Fruit fly (Drosophila melanogaster) whole organism, embryonic: ENCODE results near the gene CG44837.
A peak's percentile ranks its signal among the peaks of the same experiment; 100 is the strongest.

Source experiments
- B-H1 ChIP-seq: fragments of 200-800 bp; sonication (Bioruptor generic); IDR thresholded peaks from 3 replicates; pipeline ENCODE4 v1.3.6; 2022; ENCODE audit warnings: missing biosample characterization, missing genetic modification characterization
- CG10209 ChIP-seq: fragments of 200-800 bp; sonication (Bioruptor generic); optimal IDR thresholded peaks from 3 replicates; lab custom pipeline; 2017; ENCODE audit warnings: missing biosample characterization, mild to moderate bottlenecking, missing genetic modification characterization, missing genetic modification reagents
- CG10321 ChIP-seq: fragments of 200-800 bp; sonication (Bioruptor generic); IDR thresholded peaks from 2 replicates; pipeline ENCODE4 v1.3.6; 2022; ENCODE audit warnings: missing biosample characterization, missing genetic modification characterization
- CG10462 ChIP-seq: fragments of 200-800 bp; sonication (Bioruptor generic); optimal IDR thresholded peaks from 2 replicates; lab custom pipeline; 2016; ENCODE audit warnings: missing biosample characterization, missing genetic modification characterization
- CG10543 ChIP-seq: fragments of 200-800 bp; sonication (Bioruptor generic); optimal IDR thresholded peaks from 3 replicates; lab custom pipeline; 2017; ENCODE audit warnings: missing biosample characterization, mild to moderate bottlenecking, missing genetic modification characterization, moderate library complexity
- CG10654 ChIP-seq: fragments of 200-800 bp; sonication (Bioruptor generic); optimal IDR thresholded peaks from 2 replicates; lab custom pipeline; 2016; ENCODE audit warnings: missing biosample characterization, missing genetic modification characterization
- CG12071 ChIP-seq: fragments of 200-800 bp; sonication (Bioruptor generic); optimal IDR thresholded peaks from 3 replicates; lab custom pipeline; 2018; ENCODE audit warnings: missing biosample characterization, mild to moderate bottlenecking, missing genetic modification characterization
- CG15073 ChIP-seq: fragments of 200-800 bp; sonication (Bioruptor generic); optimal IDR thresholded peaks from 2 replicates; lab custom pipeline; 2016; ENCODE audit warnings: missing biosample characterization, missing genetic modification characterization
- CG15479 ChIP-seq: fragments of 200-800 bp; sonication (Bioruptor generic); optimal IDR thresholded peaks from 3 replicates; lab custom pipeline; 2019; ENCODE audit warnings: missing biosample characterization, mild to moderate bottlenecking, missing genetic modification characterization, moderate library complexity
- CG15514 ChIP-seq: fragments of 200-800 bp; sonication (Bioruptor generic); optimal IDR thresholded peaks from 3 replicates; lab custom pipeline; 2017; ENCODE audit warnings: missing biosample characterization, missing genetic modification characterization, mild to moderate bottlenecking, moderate library complexity, missing genetic modification reagents
- CG1602 ChIP-seq: fragments of 200-800 bp; sonication (Bioruptor generic); optimal IDR thresholded peaks from 3 replicates; lab custom pipeline; 2016; ENCODE audit warnings: missing biosample characterization, missing genetic modification characterization
- CG16779 ChIP-seq: fragments of 200-800 bp; sonication (Bioruptor generic); IDR thresholded peaks from 2 replicates; pipeline ENCODE4 v1.3.6; 2022; ENCODE audit warnings: missing biosample characterization, missing genetic modification characterization
- CG17359 ChIP-seq: fragments of 200-800 bp; sonication (Bioruptor generic); optimal IDR thresholded peaks from 3 replicates; lab custom pipeline; 2018; ENCODE audit warnings: missing biosample characterization, mild to moderate bottlenecking, missing genetic modification characterization, moderate library complexity
- CG17361 ChIP-seq: fragments of 200-800 bp; sonication (Bioruptor generic); IDR thresholded peaks from 3 replicates; pipeline ENCODE4 v1.3.6; 2022; ENCODE audit warnings: missing biosample characterization, missing genetic modification characterization
- CG2875 ChIP-seq: fragments of 200-800 bp; sonication (Bioruptor generic); optimal IDR thresholded peaks from 2 replicates; lab custom pipeline; 2017; ENCODE audit warnings: missing biosample characterization, mild to moderate bottlenecking, missing genetic modification characterization, missing genetic modification reagents
- CG31441 ChIP-seq: fragments of 200-800 bp; sonication (Bioruptor generic); IDR thresholded peaks from 2 replicates; pipeline ENCODE4 v1.3.6; 2022; ENCODE audit warnings: missing biosample characterization, missing genetic modification characterization
- CG34224 ChIP-seq: fragments of 200-800 bp; sonication (Bioruptor generic); IDR thresholded peaks from 3 replicates; pipeline ENCODE4 v1.3.6; 2022; ENCODE audit warnings: missing biosample characterization, missing genetic modification characterization; ENCODE audit not compliant: partially characterized antibody
- CG8290 ChIP-seq, 3 experiments: fragments of 200-800 bp; sonication (Bioruptor generic); optimal IDR thresholded peaks; 2 replicates each; lab custom pipeline; 2016 to 2019; ENCODE audit warnings: missing biosample characterization in 3 of 3, missing genetic modification characterization in 3 of 3, mild to moderate bottlenecking in 2 of 3, moderate library complexity in 1 of 3
- CG9437 ChIP-seq: fragments of 200-800 bp; sonication (Bioruptor generic); optimal IDR thresholded peaks from 2 replicates; lab custom pipeline; 2018; ENCODE audit warnings: missing biosample characterization, mild to moderate bottlenecking, missing genetic modification characterization
- Doc3 ChIP-seq: fragments of 200-800 bp; sonication (Bioruptor generic); IDR thresholded peaks from 3 replicates; pipeline ENCODE4 v1.3.6; 2022; ENCODE audit warnings: missing biosample characterization, missing genetic modification characterization; ENCODE audit not compliant: partially characterized antibody
- Dp ChIP-seq: fragments of 200-800 bp; sonication (Bioruptor generic); optimal IDR thresholded peaks from 2 replicates; lab custom pipeline; 2018; ENCODE audit warnings: missing biosample characterization, mild to moderate bottlenecking, missing genetic modification characterization, moderate library complexity
- Fer3 ChIP-seq: fragments of 200-800 bp; sonication (Bioruptor generic); optimal IDR thresholded peaks from 2 replicates; lab custom pipeline; 2018; ENCODE audit warnings: missing biosample characterization, mild to moderate bottlenecking, missing genetic modification characterization, moderate library complexity
- GATAe ChIP-seq: fragments of 200-800 bp; sonication (Bioruptor generic); conservative IDR thresholded peaks from 2 replicates; pipeline ENCODE4 v1.3.6; 2022; ENCODE audit warnings: missing biosample characterization, missing genetic modification characterization
- HmgD ChIP-seq: fragments of 200-800 bp; sonication (Bioruptor generic); optimal IDR thresholded peaks from 3 replicates; lab custom pipeline; 2016; ENCODE audit warnings: missing biosample characterization, missing genetic modification characterization
- NC2β ChIP-seq: fragments of 200-800 bp; sonication (Bioruptor generic); optimal IDR thresholded peaks from 2 replicates; lab custom pipeline; 2016; ENCODE audit warnings: missing biosample characterization, missing genetic modification characterization
- NK7.1 ChIP-seq: fragments of 200-800 bp; sonication (Bioruptor generic); optimal IDR thresholded peaks from 3 replicates; lab custom pipeline; 2016; ENCODE audit warnings: missing biosample characterization, missing genetic modification characterization
- Opbp ChIP-seq: fragments of 200-800 bp; sonication (Bioruptor generic); IDR thresholded peaks from 3 replicates; pipeline ENCODE4 v1.3.6; 2022; ENCODE audit warnings: missing biosample characterization, missing genetic modification characterization; ENCODE audit not compliant: partially characterized antibody
- PHDP ChIP-seq: fragments of 200-800 bp; sonication (Bioruptor generic); optimal IDR thresholded peaks from 3 replicates; lab custom pipeline; 2018; ENCODE audit warnings: missing biosample characterization, mild to moderate bottlenecking, missing genetic modification characterization, moderate library complexity
- Sin3A ChIP-seq: fragments of >200 bp; optimal IDR thresholded peaks from 2 replicates; lab custom pipeline; 2018
- Usf ChIP-seq: fragments of 200-800 bp; sonication (Bioruptor generic); optimal IDR thresholded peaks from 2 replicates; lab custom pipeline; 2017; ENCODE audit warnings: missing genotype, missing biosample characterization, missing genetic modification characterization
- ash1 ChIP-seq: fragments of 200-800 bp; sonication (Bioruptor generic); optimal IDR thresholded peaks from 2 replicates; lab custom pipeline; 2018; ENCODE audit warnings: missing biosample characterization, mild to moderate bottlenecking, missing genetic modification characterization
- ato ChIP-seq: fragments of 200-800 bp; sonication (Bioruptor generic); IDR thresholded peaks from 2 replicates; pipeline ENCODE4 v1.3.6; 2022; ENCODE audit warnings: missing biosample characterization, missing genetic modification characterization; ENCODE audit not compliant: partially characterized antibody
- br ChIP-seq: fragments of >200 bp; optimal IDR thresholded peaks from 2 replicates; lab custom pipeline; 2017
- danr ChIP-seq: fragments of 200-800 bp; sonication (Bioruptor generic); IDR thresholded peaks from 2 replicates; pipeline ENCODE4 v1.3.6; 2022; ENCODE audit warnings: missing biosample characterization, missing genetic modification characterization
- dimm ChIP-seq: fragments of 200-800 bp; sonication (Bioruptor generic); IDR thresholded peaks from 2 replicates; pipeline ENCODE4 v1.3.6; 2022; ENCODE audit warnings: missing biosample characterization, missing genetic modification characterization
- eve ChIP-seq, 2 experiments: fragments of >200 bp; optimal IDR thresholded peaks; 2 replicates each; lab custom pipeline; 2017; ENCODE audit warnings: missing biosample characterization in 2 of 2, missing genetic modification characterization in 2 of 2
- gsb-n ChIP-seq: fragments of 200-800 bp; sonication (Bioruptor generic); optimal IDR thresholded peaks from 3 replicates; lab custom pipeline; 2018; ENCODE audit warnings: missing biosample characterization, mild to moderate bottlenecking, missing genetic modification characterization
- hbn ChIP-seq: fragments of 200-800 bp; sonication (Bioruptor generic); IDR thresholded peaks from 2 replicates; pipeline ENCODE4 v1.3.6; 2022; ENCODE audit warnings: missing biosample characterization, missing genetic modification characterization; ENCODE audit not compliant: partially characterized antibody
- jing ChIP-seq: fragments of 200-800 bp; sonication (Bioruptor generic); optimal IDR thresholded peaks from 2 replicates; lab custom pipeline; 2018; ENCODE audit warnings: missing biosample characterization, mild to moderate bottlenecking, missing genetic modification characterization
- kah ChIP-seq: fragments of 200-800 bp; sonication (Bioruptor generic); optimal IDR thresholded peaks from 2 replicates; lab custom pipeline; 2018; ENCODE audit warnings: missing biosample characterization, mild to moderate bottlenecking, missing genetic modification characterization
- klu ChIP-seq: fragments of 200-800 bp; sonication (Bioruptor generic); IDR thresholded peaks from 2 replicates; pipeline ENCODE4 v1.3.6; 2022; ENCODE audit warnings: missing biosample characterization, missing genetic modification characterization
- mld ChIP-seq: fragments of 200-800 bp; sonication (Bioruptor generic); IDR thresholded peaks from 3 replicates; pipeline ENCODE4 v1.3.6; 2022; ENCODE audit warnings: missing biosample characterization, missing genetic modification characterization; ENCODE audit not compliant: partially characterized antibody
- org-1 ChIP-seq: fragments of 200-800 bp; sonication (Bioruptor generic); optimal IDR thresholded peaks from 2 replicates; lab custom pipeline; 2017; ENCODE audit warnings: missing biosample characterization, missing genetic modification characterization
- ro ChIP-seq: fragments of 200-800 bp; sonication (Bioruptor generic); IDR thresholded peaks from 2 replicates; pipeline ENCODE4 v1.3.6; 2022; ENCODE audit warnings: missing biosample characterization, missing genetic modification characterization
- shn ChIP-seq: fragments of 200-800 bp; sonication (Bioruptor generic); optimal IDR thresholded peaks from 3 replicates; lab custom pipeline; 2016; ENCODE audit warnings: missing biosample characterization, missing genetic modification characterization
- sisA ChIP-seq: fragments of 200-800 bp; sonication (Bioruptor generic); IDR thresholded peaks from 2 replicates; pipeline ENCODE4 v1.3.6; 2022; ENCODE audit warnings: missing biosample characterization, missing genetic modification characterization
- tio ChIP-seq: fragments of 200-800 bp; sonication (Bioruptor generic); optimal IDR thresholded peaks from 2 replicates; lab custom pipeline; 2017; ENCODE audit warnings: missing biosample characterization, missing genetic modification characterization, inconsistent platforms
- trem ChIP-seq: fragments of 200-800 bp; optimal IDR thresholded peaks from 3 replicates; lab custom pipeline; 2019; ENCODE audit warnings: missing biosample characterization, mild to moderate bottlenecking, missing genetic modification characterization, moderate library complexity
- trh ChIP-seq: fragments of 200-800 bp; sonication (Bioruptor generic); optimal IDR thresholded peaks from 2 replicates; lab custom pipeline; 2016; ENCODE audit warnings: missing biosample characterization, missing genetic modification characterization
- unc-4 ChIP-seq: fragments of 200-800 bp; sonication (Bioruptor generic); IDR thresholded peaks from 2 replicates; pipeline ENCODE4 v1.3.6; 2022; ENCODE audit warnings: missing biosample characterization, missing genetic modification characterization; ENCODE audit not compliant: partially characterized antibody

Gene CG44837

DNA sequence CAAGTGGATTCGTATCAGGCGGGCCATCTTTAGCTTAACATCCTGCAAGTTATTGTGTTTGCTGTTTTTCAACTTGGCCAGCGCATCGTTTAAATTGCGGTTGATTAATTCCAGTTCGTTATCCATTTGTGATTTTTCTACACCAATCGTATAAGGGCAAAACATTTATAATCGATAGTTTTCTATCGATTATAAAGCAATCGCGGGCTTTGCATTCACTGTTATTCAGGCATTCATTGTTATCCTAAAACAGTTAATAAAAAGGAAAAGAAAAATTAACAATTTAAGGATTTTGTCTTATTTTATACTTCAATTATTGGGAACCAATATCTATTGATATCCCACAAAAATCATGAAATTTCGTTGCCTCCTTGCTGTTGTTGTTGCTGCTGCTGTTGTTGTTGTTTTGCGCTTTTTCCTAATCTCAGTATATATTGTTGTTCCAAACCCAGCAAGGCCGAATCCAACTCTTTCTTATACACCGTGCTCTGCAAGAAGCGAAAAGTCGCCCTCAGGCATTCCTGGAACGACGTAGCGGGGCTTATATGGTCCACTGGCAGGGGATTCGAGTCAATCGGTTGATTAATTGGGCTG is 113.0 kb downstream of the CG44837 start, which contains the start of gene CG32095 (continued):
- TF ChIP-seq CG8290 (GFP tag; optimal IDR thresholded peaks at IDR 0.05; lab: Kevin White, UChicago) (no peak), CG8290 (tag; optimal IDR thresholded peaks at IDR 0.05; lab: Kevin White, UChicago) (no peak), Sin3A (lab: Kevin White, UChicago) (no peak), br (lab: Kevin White, UChicago) (no peak), CG12071 (GFP tag; lab: Kevin White, UChicago) (no peak), Usf (GFP tag; lab: Kevin White, UChicago) (no peak), CG1602 (no peak), jing (GFP tag; lab: Kevin White, UChicago) (no peak), org-1 (no peak), tio (GFP tag; lab: Kevin White, UChicago) (no peak), trh (no peak), NK7.1 (no peak), kah (GFP tag; lab: Kevin White, UChicago) (no peak), gsb-n (tag; lab: Kevin White, UChicago) (no peak), mld (GFP tag; lab: Robert Waterston, UW) (peak; percentile 56; the same call in 1 of the 3 replicates), CG31441 (no peak), unc-4 (GFP tag; lab: Robert Waterston, UW) (peak; percentile 84), CG10543 (no peak), CG10209 (GFP tag; lab: Kevin White, UChicago) (no peak), CG17361 (GFP tag; lab: Robert Waterston, UW) (0 out of 3 replicates have a peak, but pooled peaks have one; percentile 12), Dp (peak; percentile 55), klu (GFP tag; lab: Robert Waterston, UW) (no peak), B-H1 (GFP tag; lab: Robert Waterston, UW) (no peak), CG15073 (GFP tag; lab: Kevin White, UChicago) (no peak), CG15514 (no peak), CG16779 (GFP tag; lab: Robert Waterston, UW) (no peak), CG10462 (GFP tag; lab: Kevin White, UChicago) (peak; percentile 28), sisA (GFP tag; lab: Robert Waterston, UW) (no peak), Opbp (GFP tag; lab: Robert Waterston, UW) (peak; percentile 76; the same call in 2 of the 3 replicates), NC2β (GFP tag; lab: Kevin White, UChicago) (no peak), CG9437 (GFP tag; lab: Kevin White, UChicago) (no peak), dimm (GFP tag; lab: Robert Waterston, UW) (no peak), GATAe (no peak), PHDP (tag; lab: Kevin White, UChicago) (no peak), CG10321 (GFP tag; lab: Robert Waterston, UW) (no peak), ro (no peak), shn (GFP tag; lab: Kevin White, UChicago) (no peak), CG17359 (tag; lab: Kevin White, UChicago) (no peak), HmgD (no peak), CG34224 (GFP tag; lab: Robert Waterston, UW) (peak; percentile 80), CG2875 (GFP tag; lab: Kevin White, UChicago) (no peak), danr (GFP tag; lab: Robert Waterston, UW) (no peak), ash1 (GFP tag; lab: Kevin White, UChicago) (no peak), eve (GFP tag; optimal IDR thresholded peaks at IDR 0.05; lab: Kevin White, UChicago) (no peak), Fer3 (no peak), CG15479 (GFP tag; lab: Kevin White, UChicago) (no peak), hbn (GFP tag; lab: Robert Waterston, UW) (peak; percentile 74), Doc3 (GFP tag; lab: Robert Waterston, UW) (peak; percentile 80), ato (peak; percentile 66; the same call in 1 of the 2 replicates), trem (tag; lab: Kevin White, UChicago) (peak; percentile 75), CG10654 (no peak)
